Fruit fly (Drosophila melanogaster) whole organism, prepupa: ENCODE results near the gene CG8916.

Experiments used
- Blimp-1 ChIP-seq: fragments of 200-800 bp; sonication (Bioruptor generic); optimal IDR thresholded peaks from 3 replicates; lab custom pipeline; 2017; ENCODE audit warnings: missing biosample characterization, missing genetic modification characterization, mild to moderate bottlenecking, moderate library complexity, missing genetic modification reagents
- CG10631 ChIP-seq: fragments of 200-800 bp; sonication (Bioruptor generic); optimal IDR thresholded peaks from 2 replicates; lab custom pipeline; 2016; ENCODE audit warnings: missing biosample characterization, missing genetic modification characterization
- CG10669 ChIP-seq: fragments of 200-800 bp; sonication (Bioruptor generic); optimal IDR thresholded peaks from 3 replicates; lab custom pipeline; 2018; ENCODE audit warnings: missing biosample characterization, mild to moderate bottlenecking, missing genetic modification characterization, moderate library complexity
- CG11294 ChIP-seq: fragments of 200-800 bp; sonication (Bioruptor generic); IDR thresholded peaks from 2 replicates; pipeline ENCODE4 v1.3.6; 2022; ENCODE audit warnings: missing biosample characterization, missing genetic modification characterization
- CG15336 ChIP-seq: fragments of 200-800 bp; sonication (Bioruptor generic); IDR thresholded peaks from 2 replicates; pipeline ENCODE4 v1.3.6; 2022; ENCODE audit warnings: missing biosample characterization, missing genetic modification characterization
- CG1621 ChIP-seq: fragments of 200-800 bp; sonication (Bioruptor generic); optimal IDR thresholded peaks from 3 replicates; lab custom pipeline; 2018; ENCODE audit warnings: missing biosample characterization, mild to moderate bottlenecking, missing genetic modification characterization
- CG16779 ChIP-seq: fragments of 200-800 bp; sonication (Bioruptor generic); optimal IDR thresholded peaks from 3 replicates; lab custom pipeline; 2017; ENCODE audit warnings: missing biosample characterization, mild to moderate bottlenecking, missing genetic modification characterization
- CG3032 ChIP-seq: fragments of 200-800 bp; optimal IDR thresholded peaks from 2 replicates; lab custom pipeline; 2019; ENCODE audit warnings: missing biosample characterization, mild to moderate bottlenecking, missing genetic modification characterization, moderate library complexity
- CG34406 ChIP-seq: fragments of 200-800 bp; sonication (Bioruptor generic); optimal IDR thresholded peaks from 3 replicates; lab custom pipeline; 2016; ENCODE audit warnings: missing biosample characterization, missing genetic modification characterization
- CG3919 ChIP-seq: fragments of 200-800 bp; sonication (Bioruptor generic); optimal IDR thresholded peaks from 3 replicates; lab custom pipeline; 2016; ENCODE audit warnings: missing biosample characterization, missing genetic modification characterization
- CG6276 ChIP-seq: fragments of 200-800 bp; sonication (Bioruptor generic); optimal IDR thresholded peaks from 2 replicates; lab custom pipeline; 2017; ENCODE audit warnings: missing biosample characterization, mild to moderate bottlenecking, missing genetic modification characterization
- CG6792 ChIP-seq: fragments of 200-800 bp; sonication (Bioruptor generic); optimal IDR thresholded peaks from 3 replicates; lab custom pipeline; 2016; ENCODE audit warnings: missing biosample characterization, missing genetic modification characterization
- CG6808 ChIP-seq: fragments of 200-800 bp; sonication (Bioruptor generic); optimal IDR thresholded peaks from 3 replicates; lab custom pipeline; 2017; ENCODE audit warnings: missing biosample characterization, missing genetic modification characterization, mild to moderate bottlenecking, moderate library complexity, missing genetic modification reagents
- CG6854 ChIP-seq: fragments of 200-800 bp; sonication (Bioruptor generic); optimal IDR thresholded peaks from 2 replicates; lab custom pipeline; 2017; ENCODE audit warnings: missing biosample characterization, mild to moderate bottlenecking, missing genetic modification characterization
- CG7368 ChIP-seq: fragments of 200-800 bp; sonication (Bioruptor generic); optimal IDR thresholded peaks from 3 replicates; lab custom pipeline; 2016; ENCODE audit warnings: missing biosample characterization, missing genetic modification characterization
- CG8119 ChIP-seq: fragments of 200-800 bp; sonication (Bioruptor generic); IDR thresholded peaks from 3 replicates; pipeline ENCODE4 v1.3.6; 2022; ENCODE audit warnings: missing biosample characterization, missing genetic modification characterization
- CG8319 ChIP-seq: fragments of 200-800 bp; sonication (Bioruptor generic); optimal IDR thresholded peaks from 3 replicates; lab custom pipeline; 2016; ENCODE audit warnings: missing biosample characterization, missing genetic modification characterization
- CG9139 ChIP-seq: fragments of 200-800 bp; sonication (Bioruptor generic); optimal IDR thresholded peaks from 3 replicates; lab custom pipeline; 2017; ENCODE audit warnings: missing biosample characterization, mild to moderate bottlenecking, missing genetic modification characterization
- Eip75B ChIP-seq: fragments of 200-800 bp; sonication (Bioruptor generic); optimal IDR thresholded peaks from 3 replicates; lab custom pipeline; 2016; ENCODE audit warnings: missing biosample characterization, missing genetic modification characterization
- Eip78C ChIP-seq: fragments of 200-800 bp; sonication (Bioruptor generic); peaks from one replicate; lab custom pipeline; 2016; ENCODE audit warnings: missing biosample characterization, missing genetic modification characterization
- Eip93F ChIP-seq: fragments of 200-800 bp; sonication (Bioruptor generic); optimal IDR thresholded peaks from 2 replicates; lab custom pipeline; 2016; ENCODE audit warnings: missing biosample characterization, mild to moderate bottlenecking, missing genetic modification characterization
- Ets96B ChIP-seq: fragments of 200-800 bp; optimal IDR thresholded peaks from 2 replicates; lab custom pipeline; 2019; ENCODE audit warnings: missing biosample characterization, mild to moderate bottlenecking, missing genetic modification characterization, moderate library complexity
- Gug ChIP-seq: fragments of 200-800 bp; sonication (Bioruptor generic); IDR thresholded peaks from 2 replicates; pipeline ENCODE4 v1.3.6; 2022; ENCODE audit warnings: missing biosample characterization, missing genetic modification characterization
- Hr39 ChIP-seq: fragments of 200-800 bp; sonication (Bioruptor generic); optimal IDR thresholded peaks from 2 replicates; lab custom pipeline; 2016; ENCODE audit warnings: missing biosample characterization, missing genetic modification characterization
- Met ChIP-seq: fragments of 200-800 bp; sonication (Bioruptor generic); optimal IDR thresholded peaks from 3 replicates; lab custom pipeline; 2016; ENCODE audit warnings: missing biosample characterization, missing genetic modification characterization
- OdsH ChIP-seq: fragments of 200-800 bp; sonication (Bioruptor generic); optimal IDR thresholded peaks from 3 replicates; lab custom pipeline; 2016; ENCODE audit warnings: missing biosample characterization, missing genetic modification characterization
- Smox ChIP-seq: fragments of 200-800 bp; sonication (Bioruptor generic); optimal IDR thresholded peaks from 3 replicates; lab custom pipeline; 2016; ENCODE audit warnings: missing biosample characterization, missing genetic modification characterization
- Sox102F ChIP-seq: fragments of 200-800 bp; sonication (Bioruptor generic); optimal IDR thresholded peaks from 2 replicates; lab custom pipeline; 2016; ENCODE audit warnings: missing biosample characterization, mild to moderate bottlenecking, missing genetic modification characterization
- Sox14 ChIP-seq: fragments of 200-800 bp; sonication (Bioruptor generic); optimal IDR thresholded peaks from 3 replicates; lab custom pipeline; 2016; ENCODE audit warnings: missing biosample characterization, missing genetic modification characterization
- achi ChIP-seq: fragments of 200-800 bp; sonication (Bioruptor generic); optimal IDR thresholded peaks from 3 replicates; lab custom pipeline; 2016; ENCODE audit warnings: missing biosample characterization, missing genetic modification characterization
- cyc ChIP-seq: fragments of 200-800 bp; sonication (Bioruptor generic); optimal IDR thresholded peaks from 3 replicates; lab custom pipeline; 2016; ENCODE audit warnings: missing biosample characterization, missing genetic modification characterization
- fd59A ChIP-seq: fragments of 200-800 bp; sonication (Bioruptor generic); optimal IDR thresholded peaks from 2 replicates; lab custom pipeline; 2017; ENCODE audit warnings: missing biosample characterization, mild to moderate bottlenecking, missing genetic modification characterization, missing genetic modification reagents
- lz ChIP-seq: fragments of 200-800 bp; sonication (Bioruptor generic); optimal IDR thresholded peaks from 3 replicates; lab custom pipeline; 2016; ENCODE audit warnings: missing biosample characterization, missing genetic modification characterization
- net ChIP-seq: fragments of 200-800 bp; sonication (Bioruptor generic); optimal IDR thresholded peaks from 3 replicates; lab custom pipeline; 2016; ENCODE audit warnings: missing biosample characterization, missing genetic modification characterization
- pdm3 ChIP-seq: fragments of 200-800 bp; sonication (Bioruptor generic); optimal IDR thresholded peaks from 3 replicates; lab custom pipeline; 2016; ENCODE audit warnings: missing biosample characterization, missing genetic modification characterization
- spab ChIP-seq: fragments of 200-800 bp; sonication (Bioruptor generic); optimal IDR thresholded peaks from 2 replicates; lab custom pipeline; 2017; ENCODE audit warnings: missing biosample characterization, mild to moderate bottlenecking, missing genetic modification characterization, missing genetic modification reagents
- ss ChIP-seq, 2 experiments: fragments of 200-800 bp; sonication (Bioruptor generic); optimal IDR thresholded peaks; 2 replicates in 1 of 2; 3 replicates in 1 of 2; lab custom pipeline; 2017 to 2018; ENCODE audit warnings: mild to moderate bottlenecking in 2 of 2, missing biosample characterization in 2 of 2, missing genetic modification characterization in 2 of 2, moderate library complexity in 1 of 2
- svp ChIP-seq: fragments of 200-800 bp; sonication (Bioruptor generic); peaks from one replicate; lab custom pipeline; 2016; ENCODE audit warnings: missing biosample characterization, missing genetic modification characterization
- vri ChIP-seq: fragments of 200-800 bp; sonication (Bioruptor generic); optimal IDR thresholded peaks from 3 replicates; lab custom pipeline; 2016; ENCODE audit warnings: missing biosample characterization, mild to moderate bottlenecking, missing genetic modification characterization

Gene CG8916

dm6 chrX:15940956-15941246 is 19.1 kb downstream of the CG8916 start, which contains the start of gene CG8924:
TSS of gene CG8924 (plus strand) at chrX:15941077.
- TF ChIP-seq Eip78C (GFP tag; lab: Kevin White, UChicago) (peak; percentile 58), Gug (GFP tag; lab: Robert Waterston, UW) (no peak), CG8319 (GFP tag; lab: Kevin White, UChicago) (no peak), lz (no peak), fd59A (no peak)
- TF ChIP-seq, all 60 proteins: peak for 1

DNA sequence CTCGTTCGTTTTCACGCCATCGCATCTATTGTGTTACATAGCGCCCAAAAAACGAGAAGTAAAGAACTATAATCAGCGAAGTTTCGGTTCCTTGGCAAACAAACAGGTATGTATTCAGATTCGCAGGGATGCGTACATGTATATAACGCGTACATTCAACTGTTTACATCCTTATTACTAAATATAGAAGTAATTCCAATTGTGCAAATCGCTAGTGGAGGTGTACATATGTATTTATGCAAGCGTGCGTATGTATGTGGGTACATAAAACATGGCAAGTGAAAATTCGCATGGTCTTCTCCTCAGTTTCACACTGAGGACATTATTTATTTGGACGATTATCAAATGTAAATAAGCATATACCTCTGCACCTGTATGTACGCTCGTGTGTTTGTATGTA is 19.8 kb downstream of the CG8916 start:
- no peak for TF ChIP-seq CG11294 (GFP tag; lab: Robert Waterston, UW)
- TF ChIP-seq CG10631 (GFP tag; lab: Kevin White, UChicago): no peak
- no peak for TF ChIP-seq net (GFP tag; lab: Kevin White, UChicago)
- TF ChIP-seq Eip75B (GFP tag; lab: Kevin White, UChicago): no peak
- no peak for TF ChIP-seq Blimp-1 (GFP tag; lab: Kevin White, UChicago)
- no peak for TF ChIP-seq CG15336
- no peak for TF ChIP-seq CG3032 (tag; lab: Kevin White, UChicago)
- no peak for TF ChIP-seq Smox (GFP tag; lab: Kevin White, UChicago)
- TF ChIP-seq CG34406: no peak
- TF ChIP-seq Eip93F (GFP tag; lab: Kevin White, UChicago): no peak
- no peak for TF ChIP-seq CG6792
- TF ChIP-seq Eip78C (GFP tag; lab: Kevin White, UChicago): no peak
- TF ChIP-seq OdsH (GFP tag; lab: Kevin White, UChicago): no peak
- no peak for TF ChIP-seq CG9139 (GFP tag; lab: Kevin White, UChicago)
- no peak for TF ChIP-seq CG6854 (GFP tag; lab: Kevin White, UChicago)
- no peak for TF ChIP-seq svp (GFP tag; lab: Kevin White, UChicago)
- TF ChIP-seq Sox14 (GFP tag; lab: Kevin White, UChicago): no peak
- no peak for TF ChIP-seq ss (GFP tag; optimal IDR thresholded peaks at IDR 0.05; lab: Kevin White, UChicago)
- no peak for TF ChIP-seq vri (GFP tag; lab: Kevin White, UChicago)

dm6 chrX:15944735-15945323 is 23.1 kb downstream of the CG8916 start, which contains the start of gene Rrp47:
TSS of gene Rrp47 (plus strand) at chrX:15944897.
- TF ChIP-seq pdm3 (GFP tag; lab: Kevin White, UChicago): no peak
- TF ChIP-seq Eip78C (GFP tag; lab: Kevin White, UChicago): peak; percentile 28
- TF ChIP-seq CG6808 (GFP tag; lab: Kevin White, UChicago): no peak
- TF ChIP-seq, all 60 proteins: peak for 1

dm6 chrX:15950056-15950455 is 28.3 kb downstream of the CG8916 start:
- TF ChIP-seq spab (GFP tag; lab: Kevin White, UChicago) (no peak), CG6792 (no peak), Sox102F (GFP tag; lab: Kevin White, UChicago) (no peak), achi (GFP tag; lab: Kevin White, UChicago) (no peak), CG10669 (GFP tag; lab: Kevin White, UChicago) (no peak), Sox14 (GFP tag; lab: Kevin White, UChicago) (no peak), CG8119 (GFP tag; lab: Robert Waterston, UW) (no peak), CG34406 (no peak), cyc (no peak), CG9139 (GFP tag; lab: Kevin White, UChicago) (no peak), CG16779 (tag; lab: Kevin White, UChicago) (no peak), Ets96B (tag; lab: Kevin White, UChicago) (no peak), pdm3 (GFP tag; lab: Kevin White, UChicago) (no peak), CG6854 (GFP tag; lab: Kevin White, UChicago) (no peak)

- TF ChIP-seq Smox (GFP tag; lab: Kevin White, UChicago): no peak
- TF ChIP-seq CG10669 (GFP tag; lab: Kevin White, UChicago): no peak
- no peak for TF ChIP-seq CG6276 (GFP tag; lab: Kevin White, UChicago)
- TF ChIP-seq CG1621: no peak
- TF ChIP-seq CG7368: no peak
- no peak for TF ChIP-seq CG3919 (GFP tag; lab: Kevin White, UChicago)
- no peak for TF ChIP-seq CG10631 (GFP tag; lab: Kevin White, UChicago)
- no peak for TF ChIP-seq lz
- TF ChIP-seq Met (GFP tag; lab: Kevin White, UChicago): no peak
- no peak for TF ChIP-seq Hr39
- no peak for TF ChIP-seq achi (GFP tag; lab: Kevin White, UChicago)
- TF ChIP-seq, all 60 proteins: peak for 0
These were observed 47.8 kb downstream of the CG8916 start for dm6 chrX:15969577-15969976.
